Fruit fly (Drosophila melanogaster) whole organism, pupa: Measurements from ENCODE around the gene Pen.

Experiments
- CG10348 ChIP-seq: fragments of 200-800 bp; sonication (Bioruptor generic); IDR thresholded peaks from 2 replicates; pipeline ENCODE4 v1.3.6; 2022; ENCODE audit warnings: missing biosample characterization, missing genetic modification characterization
- CG12605 ChIP-seq: fragments of 200-800 bp; sonication (Bioruptor generic); IDR thresholded peaks from 2 replicates; pipeline ENCODE4 v1.3.6; 2022; ENCODE audit warnings: missing biosample characterization, missing genetic modification characterization
- CG14655 ChIP-seq: fragments of 200-800 bp; sonication (Bioruptor generic); optimal IDR thresholded peaks from 3 replicates; lab custom pipeline; 2017; ENCODE audit warnings: mild to moderate bottlenecking, missing biosample characterization, missing genetic modification reagents, missing genetic modification characterization
- CG15710 ChIP-seq: fragments of 200-800 bp; sonication (Bioruptor generic); optimal IDR thresholded peaks from 2 replicates; lab custom pipeline; 2018; ENCODE audit warnings: missing biosample characterization, mild to moderate bottlenecking, missing genetic modification characterization, moderate library complexity
- CG32121 ChIP-seq: fragments of 200-800 bp; sonication (Bioruptor generic); IDR thresholded peaks from 2 replicates; pipeline ENCODE4 v1.3.6; 2022; ENCODE audit warnings: missing biosample characterization, missing genetic modification characterization
- CG34367 ChIP-seq: fragments of 200-800 bp; sonication (Bioruptor generic); optimal IDR thresholded peaks from 2 replicates; lab custom pipeline; 2018; ENCODE audit warnings: missing biosample characterization, mild to moderate bottlenecking, missing genetic modification characterization
- CG4496 ChIP-seq: fragments of 200-800 bp; sonication (Bioruptor generic); IDR thresholded peaks from 3 replicates; pipeline ENCODE4 v1.3.6; 2022; ENCODE audit warnings: missing biosample characterization, missing genetic modification characterization
- CG9948 ChIP-seq: fragments of 200-800 bp; sonication (Bioruptor generic); optimal IDR thresholded peaks from 2 replicates; lab custom pipeline; 2018; ENCODE audit warnings: missing biosample characterization, mild to moderate bottlenecking, missing genetic modification characterization, moderate library complexity
- D1 ChIP-seq: fragments of 200-800 bp; sonication (Bioruptor generic); optimal IDR thresholded peaks from 2 replicates; lab custom pipeline; 2018; ENCODE audit warnings: missing biosample characterization, mild to moderate bottlenecking, missing genetic modification characterization, moderate library complexity
- EcR ChIP-seq: fragments of 200-800 bp; sonication (Bioruptor generic); optimal IDR thresholded peaks from 3 replicates; lab custom pipeline; 2019; ENCODE audit warnings: missing biosample characterization, missing genetic modification characterization, mild to moderate bottlenecking, moderate library complexity, missing genetic modification reagents
- Pif1B ChIP-seq: fragments of 200-800 bp; sonication (Bioruptor generic); optimal IDR thresholded peaks from 3 replicates; lab custom pipeline; 2016; ENCODE audit warnings: missing biosample characterization, missing genetic modification characterization
- fd96Ca ChIP-seq: fragments of 200-800 bp; sonication (Bioruptor generic); IDR thresholded peaks from 3 replicates; pipeline ENCODE4 v1.3.6; 2022; ENCODE audit warnings: missing biosample characterization, missing genetic modification characterization
- gl ChIP-seq: fragments of 200-800 bp; sonication (Bioruptor generic); optimal IDR thresholded peaks from 2 replicates; lab custom pipeline; 2018; ENCODE audit warnings: missing biosample characterization, mild to moderate bottlenecking, missing genetic modification characterization
- rn ChIP-seq: fragments of 200-800 bp; sonication (Bioruptor generic); IDR thresholded peaks from 2 replicates; pipeline ENCODE4 v1.3.6; 2022; ENCODE audit warnings: missing biosample characterization, missing genetic modification characterization

DNA sequence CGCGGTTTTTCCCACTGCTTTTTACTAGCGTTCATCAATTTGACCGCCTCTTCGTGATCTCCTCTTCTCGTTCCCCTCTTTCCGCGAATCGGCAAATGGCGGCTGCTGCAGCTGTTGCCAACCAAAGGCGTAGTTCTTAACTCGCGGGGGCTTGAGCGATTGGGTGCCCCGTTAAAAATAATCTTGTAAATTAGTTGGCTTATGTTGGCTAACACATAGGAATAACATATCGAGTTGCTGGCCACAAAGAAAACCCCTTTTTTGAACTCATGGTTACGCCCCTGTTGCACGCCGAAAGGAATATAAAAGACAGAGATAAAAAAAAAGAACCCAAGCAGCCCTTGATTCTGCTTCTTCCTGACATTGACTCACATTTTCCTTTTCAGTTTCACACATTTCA lies 536 bp downstream of the Pen start:
- TF ChIP-seq Pif1B (GFP tag; lab: Kevin White, UChicago), result peak; percentile 98
- TF ChIP-seq CG10348, result peak; percentile 78
- peak; percentile 98 for TF ChIP-seq CG14655 (GFP tag; lab: Kevin White, UChicago)
- no peak for TF ChIP-seq EcR (GFP tag; lab: Kevin White, UChicago)
- TF ChIP-seq D1 (tag; lab: Kevin White, UChicago), result peak; percentile 83
- peak; percentile 97 for TF ChIP-seq CG9948 (tag; lab: Kevin White, UChicago)
- TF ChIP-seq CG34367 (tag; lab: Kevin White, UChicago), result peak; percentile 95
- peak; percentile 95 for TF ChIP-seq gl
- TF ChIP-seq rn (GFP tag; lab: Robert Waterston, UW), result peak; percentile 94
- TF ChIP-seq CG32121 (GFP tag; lab: Robert Waterston, UW), result peak; percentile 91
- TF ChIP-seq CG15710 (tag; lab: Kevin White, UChicago), result peak; percentile 94
- TF ChIP-seq CG12605, result peak; percentile 94
- TF ChIP-seq CG4496 (GFP tag; lab: Robert Waterston, UW), result peak; percentile 99
- TF ChIP-seq fd96Ca, result peak; percentile 99
